Worm (Caenorhabditis elegans) whole organism, late embryonic: ENCODE data around the gene pmp-4.

Source experiments
- ceh-18 ChIP-seq: sonication (generic microtip); optimal IDR thresholded peaks from 2 replicates; lab custom pipeline; 2016; ENCODE audit warnings: missing genetic modification characterization, missing compliant biosample characterization
- ceh-9 ChIP-seq: sonication (generic microtip); optimal IDR thresholded peaks from 2 replicates; lab custom pipeline; 2016; ENCODE audit warnings: mild to moderate bottlenecking, missing genetic modification characterization, inconsistent platforms, missing compliant biosample characterization
- elt-2 ChIP-seq: sonication (generic microtip); optimal IDR thresholded peaks from 2 replicates; lab custom pipeline; 2016; ENCODE audit warnings: missing genetic modification reagents, missing genetic modification characterization, missing compliant biosample characterization
- ets-4 ChIP-seq: sonication (generic microtip); optimal IDR thresholded peaks from 2 replicates; lab custom pipeline; 2016; ENCODE audit warnings: missing genetic modification characterization, missing compliant biosample characterization
- nhr-232 ChIP-seq: sonication (generic microtip); optimal IDR thresholded peaks from 2 replicates; lab custom pipeline; 2016; ENCODE audit warnings: missing genetic modification characterization, missing compliant biosample characterization
- syd-9 ChIP-seq: sonication (generic microtip); optimal IDR thresholded peaks from 2 replicates; lab custom pipeline; 2016; ENCODE audit warnings: mild to moderate bottlenecking, missing genetic modification characterization, moderate library complexity, missing compliant biosample characterization

DNA sequence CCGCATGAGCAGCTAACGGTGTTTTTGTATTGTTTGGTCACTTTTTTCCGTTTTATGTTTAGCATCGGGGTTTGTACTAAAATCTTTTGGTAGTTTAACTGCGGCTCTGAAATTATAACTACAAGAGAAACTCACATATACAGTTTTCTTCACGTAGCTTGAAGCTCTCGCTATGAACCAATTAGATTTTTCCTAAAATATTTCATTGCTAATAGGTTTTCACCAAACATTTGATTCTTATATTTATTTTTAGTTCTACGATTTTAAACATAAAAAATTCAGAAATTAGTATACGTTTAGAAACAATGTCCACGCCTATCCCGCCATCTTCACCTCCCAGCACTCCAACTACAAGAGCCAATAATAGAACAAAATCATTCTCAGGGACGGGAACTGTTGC is 22.0 kb upstream of the pmp-4 start, which contains the start of gene C06A12.3:
- no peak for TF ChIP-seq syd-9 (tag; lab: Kevin White, UChicago)
- no peak for TF ChIP-seq nhr-232 (tag; lab: Kevin White, UChicago)
- TF ChIP-seq ets-4 (tag; lab: Kevin White, UChicago): no peak
- TF ChIP-seq elt-2 (tag; lab: Kevin White, UChicago): no peak
- TF ChIP-seq ceh-9 (tag; lab: Kevin White, UChicago): no peak
- TF ChIP-seq ceh-18 (tag; lab: Kevin White, UChicago): no peak
